Worm (Caenorhabditis elegans) whole organism, L4 larva: ENCODE measurements around the gene nhr-213.
A peak's percentile ranks its signal among the peaks of the same experiment; 100 is the strongest.

ENCODE experiments used
- F10B5.3 ChIP-seq: sonication (generic microtip); optimal IDR thresholded peaks from 2 replicates; lab custom pipeline; 2016; ENCODE audit warnings: mild to moderate bottlenecking, missing genetic modification characterization, missing compliant biosample characterization
- F26F4.8 ChIP-seq: fragments of 200-800 bp; sonication (Bioruptor generic); conservative IDR thresholded peaks from 2 replicates; pipeline ENCODE4 v1.3.6; 2022; ENCODE audit warnings: missing genetic modification characterization, missing compliant biosample characterization
- F44E2.7 ChIP-seq: fragments of 200-800 bp; sonication (Bioruptor generic); IDR thresholded peaks from 2 replicates; pipeline ENCODE4 v2.1.2; 2022; ENCODE audit warnings: missing genetic modification characterization, missing compliant biosample characterization
- R02D3.7 ChIP-seq: fragments of 150-350 bp; sonication (generic microtip); optimal IDR thresholded peaks from 3 replicates; lab custom pipeline; 2014; ENCODE audit warnings: missing biosample characterization, missing genetic modification characterization
- aha-1 ChIP-seq: fragments of 150-350 bp; peaks from one replicate; lab custom pipeline; 2014; ENCODE audit warnings: missing biosample characterization, missing genetic modification characterization
- aly-2 ChIP-seq: sonication (generic microtip); optimal IDR thresholded peaks from 2 replicates; lab custom pipeline; 2018; ENCODE audit warnings: missing biosample characterization, missing genetic modification characterization
- attf-4 ChIP-seq: sonication (generic microtip); optimal IDR thresholded peaks from 3 replicates; lab custom pipeline; 2017; ENCODE audit warnings: missing biosample characterization, missing genetic modification characterization
- ceh-28 ChIP-seq: fragments of 150-350 bp; optimal IDR thresholded peaks from 2 replicates; lab custom pipeline; 2014; ENCODE audit warnings: missing biosample characterization, missing genetic modification reagents, missing genetic modification characterization
- ceh-82 ChIP-seq: sonication (generic microtip); optimal IDR thresholded peaks from 2 replicates; lab custom pipeline; 2017; ENCODE audit warnings: missing biosample characterization, missing genetic modification characterization
- daf-12 ChIP-seq: fragments of 150-350 bp; optimal IDR thresholded peaks from 2 replicates; lab custom pipeline; 2014; ENCODE audit warnings: missing biosample characterization, missing genetic modification reagents, missing genetic modification characterization
- dmd-8 ChIP-seq: fragments of 200-800 bp; sonication (Bioruptor generic); IDR thresholded peaks from 2 replicates; pipeline ENCODE4 v1.3.6; 2022; ENCODE audit warnings: missing genetic modification characterization, missing compliant biosample characterization
- egl-43 ChIP-seq: fragments of 200-800 bp; sonication (Bioruptor generic); IDR thresholded peaks from 2 replicates; pipeline ENCODE4 v1.3.6; 2022; ENCODE audit warnings: missing genetic modification reagents, missing genetic modification characterization, missing compliant biosample characterization
- hlh-11 ChIP-seq: fragments of 200-800 bp; sonication (Bioruptor generic); optimal IDR thresholded peaks from 2 replicates; lab custom pipeline; 2018; ENCODE audit warnings: mild to moderate bottlenecking, missing genetic modification characterization, missing compliant biosample characterization
- hmg-1.1 ChIP-seq: fragments of 200-800 bp; sonication (Bioruptor generic); IDR thresholded peaks from 2 replicates; pipeline ENCODE4 v1.3.6; 2022; ENCODE audit warnings: missing genetic modification reagents, missing genetic modification characterization, missing compliant biosample characterization
- lin-1 ChIP-seq: fragments of 200-800 bp; sonication (Bioruptor generic); IDR thresholded peaks from 2 replicates; pipeline ENCODE4 v1.3.6; 2022; ENCODE audit warnings: missing genetic modification reagents, missing genetic modification characterization, missing compliant biosample characterization
- lin-29 ChIP-seq: fragments of 200-800 bp; sonication (Bioruptor generic); IDR thresholded peaks from 2 replicates; pipeline ENCODE4 v1.3.6; 2022; ENCODE audit warnings: missing genetic modification reagents, missing genetic modification characterization, missing compliant biosample characterization
- lin-39 ChIP-seq: fragments of 150-350 bp; optimal IDR thresholded peaks from 2 replicates; lab custom pipeline; 2014; ENCODE audit warnings: missing biosample characterization, missing genetic modification reagents, missing genetic modification characterization
- lir-3 ChIP-seq: sonication (generic microtip); optimal IDR thresholded peaks from 2 replicates; lab custom pipeline; 2016; ENCODE audit warnings: mild to moderate bottlenecking, missing genetic modification characterization, missing compliant biosample characterization
- lsy-2 ChIP-seq, 2 experiments: fragments of 150-350 bp in 1 of 2; sonication (generic microtip) in 1 of 2; optimal IDR thresholded peaks; 2 replicates each; lab custom pipeline; 2014 to 2017; ENCODE audit warnings: missing biosample characterization in 2 of 2, missing genetic modification characterization in 2 of 2
- madf-9 ChIP-seq: fragments of 200-800 bp; sonication (Bioruptor generic); conservative IDR thresholded peaks from 2 replicates; pipeline ENCODE4 v1.3.6; 2022; ENCODE audit warnings: missing genetic modification reagents, missing genetic modification characterization, missing compliant biosample characterization
- mdl-1 ChIP-seq, 2 experiments: fragments of 150-350 bp in 1 of 2; sonication (generic microtip) in 1 of 2; optimal IDR thresholded peaks; 2 replicates each; lab custom pipeline; 2014 to 2017; ENCODE audit warnings: missing biosample characterization in 2 of 2, missing genetic modification characterization in 2 of 2
- mdt-29 ChIP-seq: fragments of 200-800 bp; sonication (Bioruptor generic); IDR thresholded peaks from 2 replicates; pipeline ENCODE4 v1.3.6; 2022; ENCODE audit warnings: missing genetic modification reagents, missing genetic modification characterization, missing compliant biosample characterization
- mep-1 ChIP-seq: fragments of 150-350 bp; sonication (generic microtip); optimal IDR thresholded peaks from 3 replicates; lab custom pipeline; 2014; ENCODE audit warnings: missing biosample characterization, missing genetic modification characterization
- mes-2 ChIP-seq: sonication (generic microtip); optimal IDR thresholded peaks from 2 replicates; lab custom pipeline; 2016; ENCODE audit warnings: missing genotype, mild to moderate bottlenecking, missing genetic modification characterization, missing compliant biosample characterization; ENCODE audit not compliant: poor library complexity, severe bottlenecking
- mxl-2 ChIP-seq: fragments of 200-800 bp; sonication (Bioruptor generic); conservative IDR thresholded peaks from 2 replicates; pipeline ENCODE4 v1.3.6; 2022; ENCODE audit warnings: missing genetic modification reagents, missing genetic modification characterization, missing compliant biosample characterization
- nhr-10 ChIP-seq: fragments of 150-350 bp; optimal IDR thresholded peaks from 2 replicates; lab custom pipeline; 2014; ENCODE audit warnings: missing biosample characterization, missing genetic modification characterization
- nhr-111 ChIP-seq: fragments of 200-800 bp; sonication (Bioruptor generic); optimal IDR thresholded peaks from 2 replicates; lab custom pipeline; 2018; ENCODE audit warnings: mild to moderate bottlenecking, missing genetic modification characterization, missing compliant biosample characterization
- nhr-28 ChIP-seq: fragments of 150-350 bp; optimal IDR thresholded peaks from 2 replicates; lab custom pipeline; 2014; ENCODE audit warnings: missing biosample characterization, missing genetic modification characterization
- nhr-41 ChIP-seq: fragments of 200-800 bp; sonication (Bioruptor generic); IDR thresholded peaks from 2 replicates; pipeline ENCODE4 v1.3.6; 2022; ENCODE audit warnings: missing genetic modification reagents, missing genetic modification characterization, missing compliant biosample characterization
- nhr-77 ChIP-seq: fragments of 150-350 bp; optimal IDR thresholded peaks from 2 replicates; lab custom pipeline; 2014; ENCODE audit warnings: missing biosample characterization, missing genetic modification characterization
- php-3 ChIP-seq: fragments of 200-800 bp; sonication (Bioruptor generic); IDR thresholded peaks from 2 replicates; pipeline ENCODE4 v1.3.6; 2022; ENCODE audit warnings: missing genetic modification reagents, missing genetic modification characterization, missing compliant biosample characterization
- rbr-2 ChIP-seq: sonication (generic microtip); optimal IDR thresholded peaks from 2 replicates; lab custom pipeline; 2016; ENCODE audit warnings: missing genotype, missing genetic modification characterization, missing compliant biosample characterization
- saeg-2 ChIP-seq: fragments of 200-800 bp; sonication (Bioruptor generic); IDR thresholded peaks from 2 replicates; pipeline ENCODE4 v1.3.6; 2022; ENCODE audit warnings: missing genetic modification reagents, missing genetic modification characterization, missing compliant biosample characterization
- skn-1 ChIP-seq: fragments of 150-350 bp; optimal IDR thresholded peaks from 2 replicates; lab custom pipeline; 2014; ENCODE audit warnings: missing biosample characterization, missing genetic modification characterization
- snpc-1.2 ChIP-seq: fragments of 200-800 bp; sonication (Bioruptor generic); IDR thresholded peaks from 2 replicates; pipeline ENCODE4 v1.3.6; 2022; ENCODE audit warnings: missing genetic modification reagents, missing genetic modification characterization, missing compliant biosample characterization
- snpc-4 ChIP-seq: fragments of 150-350 bp; optimal IDR thresholded peaks from 2 replicates; lab custom pipeline; 2014; ENCODE audit warnings: missing biosample characterization, missing genetic modification characterization
- tag-97 ChIP-seq: fragments of 200-800 bp; sonication (Bioruptor generic); IDR thresholded peaks from 2 replicates; pipeline ENCODE4 v1.3.6; 2022; ENCODE audit warnings: missing genetic modification characterization, missing compliant biosample characterization
- unc-39 ChIP-seq: sonication (generic microtip); optimal IDR thresholded peaks from 2 replicates; lab custom pipeline; 2017; ENCODE audit warnings: missing biosample characterization, missing genetic modification characterization
- unc-62 ChIP-seq, 3 experiments: fragments of 150-350 bp in 1 of 3; sonication (generic microtip); optimal IDR thresholded peaks in 2 of 3; peaks in 1 of 3; 1 replicate in 1 of 3; 2 replicates in 2 of 3; lab custom pipeline; 2014 to 2017; ENCODE audit warnings: missing biosample characterization in 3 of 3, missing genetic modification characterization in 3 of 3, missing genetic modification reagents in 3 of 3, missing genotype in 1 of 3
- ztf-7 ChIP-seq: fragments of 150-350 bp; optimal IDR thresholded peaks from 2 replicates; lab custom pipeline; 2014; ENCODE audit warnings: missing biosample characterization, missing genetic modification characterization

The nhr-213 gene

ce11 chrV:15873762-15874161 is 22.8 kb downstream of the nhr-213 start (continued):
- peak in 1 of 2 experiments; percentile 42 for TF ChIP-seq lsy-2 (tag; optimal IDR thresholded peaks at IDR 0.05; lab: Kevin White, UChicago)
- TF ChIP-seq php-3 (GFP tag; lab: Robert Waterston, UW) = peak; percentile 91
- TF ChIP-seq skn-1 (tag; lab: Kevin White, UChicago) = no peak

- no peak for TF ChIP-seq lin-1
- TF ChIP-seq attf-4 (tag; lab: Kevin White, UChicago) = no peak
- no peak for TF ChIP-seq R02D3.7 (tag; lab: Kevin White, UChicago)
- TF ChIP-seq unc-39 (tag; lab: Kevin White, UChicago) = no peak
- TF ChIP-seq ceh-28 = no peak
- no peak for TF ChIP-seq mdl-1 (tag; optimal IDR thresholded peaks at IDR 0.05; lab: Kevin White, UChicago)
These were observed 24.3 kb downstream of the nhr-213 start, which contains the start of gene str-56 for ce11 chrV:15872273-15872672. TSS of gene str-56 (plus strand) at chrV:15872573.

- no peak for TF ChIP-seq aly-2
- TF ChIP-seq egl-43 = no peak
- TF ChIP-seq snpc-4 (tag; lab: Kevin White, UChicago) = no peak
- TF ChIP-seq daf-12 (tag; lab: Kevin White, UChicago) = no peak
- TF ChIP-seq aha-1 = peak; percentile 18
- TF ChIP-seq lin-29 (GFP tag; lab: Robert Waterston, UW) = no peak
These were observed 26.2 kb downstream of the nhr-213 start, which contains the start of gene str-57 for ce11 chrV:15870356-15870755. TSS of gene str-57 (plus strand) at chrV:15870656.

- TF ChIP-seq unc-62 (GFP tag; optimal IDR thresholded peaks at IDR 0.05 in 1 of 2; lab: Kevin White, UChicago) = no peak
- no peak for TF ChIP-seq unc-62 (tag; optimal IDR thresholded peaks at IDR 0.05; lab: Kevin White, UChicago)
- TF ChIP-seq tag-97 = no peak
- TF ChIP-seq mep-1 = no peak
- no peak for TF ChIP-seq nhr-111 (GFP tag; lab: Kevin White, UChicago)
- TF ChIP-seq lin-39 (tag; lab: Kevin White, UChicago) = no peak
- TF ChIP-seq hmg-1.1 (GFP tag; lab: Robert Waterston, UW) = no peak
- TF ChIP-seq nhr-28 (tag; lab: Kevin White, UChicago) = no peak
- TF ChIP-seq rbr-2 (tag; lab: Kevin White, UChicago) = no peak
- no peak for TF ChIP-seq F44E2.7 (GFP tag; lab: Robert Waterston, UW)
- TF ChIP-seq F10B5.3 = no peak
- no peak for TF ChIP-seq mes-2 (tag; lab: Kevin White, UChicago)
- no peak for TF ChIP-seq nhr-77 (tag; lab: Kevin White, UChicago)
- TF ChIP-seq lir-3 (tag; lab: Kevin White, UChicago) = no peak
- TF ChIP-seq madf-9 (GFP tag; lab: Robert Waterston, UW) = no peak
- TF ChIP-seq lsy-2 (tag; optimal IDR thresholded peaks at IDR 0.05; lab: Kevin White, UChicago) = no peak
- no peak for TF ChIP-seq ztf-7 (tag; lab: Kevin White, UChicago)
- TF ChIP-seq saeg-2 (GFP tag; lab: Robert Waterston, UW) = no peak
These were observed 29.2 kb downstream of the nhr-213 start, which contains the start of gene fbxa-197 for ce11 chrV:15867373-15867772. TSS of gene fbxa-197 (plus strand) at chrV:15867673.

- TF ChIP-seq ceh-82 (no peak), F10B5.3 (no peak), F44E2.7 (GFP tag; lab: Robert Waterston, UW) (no peak), nhr-41 (GFP tag; lab: Robert Waterston, UW) (no peak), unc-39 (tag; lab: Kevin White, UChicago) (no peak), lir-3 (tag; lab: Kevin White, UChicago) (no peak), ceh-28 (no peak), lsy-2 (tag; optimal IDR thresholded peaks at IDR 0.05; lab: Kevin White, UChicago) (no peak), mxl-2 (GFP tag; lab: Robert Waterston, UW) (no peak), tag-97 (no peak), nhr-10 (tag; lab: Kevin White, UChicago) (no peak), F26F4.8 (GFP tag; lab: Robert Waterston, UW) (no peak), mdt-29 (GFP tag; lab: Robert Waterston, UW) (no peak), hlh-11 (tag; lab: Kevin White, UChicago) (no peak), snpc-1.2 (GFP tag; lab: Robert Waterston, UW) (no peak), nhr-111 (GFP tag; lab: Kevin White, UChicago) (no peak), dmd-8 (GFP tag; lab: Robert Waterston, UW) (no peak), saeg-2 (GFP tag; lab: Robert Waterston, UW) (no peak), daf-12 (tag; lab: Kevin White, UChicago) (no peak)
These were observed 30.7 kb downstream of the nhr-213 start, which contains the start of gene srh-293 for ce11 chrV:15865839-15866238. TSS of gene srh-293 (plus strand) at chrV:15866139.
